Fruit fly (Drosophila melanogaster): ENCODE measurements around the gene CG17350.

The CG17350 gene

DNA sequence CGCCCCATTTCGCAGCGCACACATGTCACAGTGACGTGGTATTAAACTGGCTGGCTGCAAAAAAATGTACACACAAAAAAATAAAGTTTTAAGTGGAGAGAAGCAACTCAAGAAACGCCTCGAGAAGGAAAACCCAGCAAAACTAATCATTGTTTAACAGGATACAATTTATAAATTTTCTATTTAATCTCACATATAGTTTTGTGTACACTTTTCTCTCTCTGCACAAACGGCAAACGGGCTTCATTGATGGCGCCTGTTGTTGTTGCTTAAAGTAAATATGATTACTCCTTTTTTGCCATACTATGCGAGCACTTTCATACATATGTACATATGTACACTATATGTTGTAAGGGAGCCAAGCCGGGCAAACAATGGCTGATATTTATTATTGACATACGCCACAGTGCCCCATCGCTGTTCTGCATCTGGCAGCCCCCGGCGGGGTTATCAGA, 22.7 kb upstream of the CG17350 start (continued):
- TF ChIP-seq lola (GFP tag; optimal IDR thresholded peaks at IDR 0.05), result peak in 1 of 3 experiments; percentile 67
- TF ChIP-seq exex (tag; optimal IDR thresholded peaks at IDR 0.05), result no peak
- no peak for TF ChIP-seq Jarid2 (GFP tag; optimal IDR thresholded peaks at IDR 0.05)
- no peak for TF ChIP-seq tap (tag; optimal IDR thresholded peaks at IDR 0.05)
- TF ChIP-seq CG11504 (tag; optimal IDR thresholded peaks at IDR 0.05), result peak; percentile 62
- peak; percentile 54 for TF ChIP-seq CG8944 (GFP tag; optimal IDR thresholded peaks at IDR 0.05)
- no peak for TF ChIP-seq HmgD (GFP tag; optimal IDR thresholded peaks at IDR 0.05)
- no peak for TF ChIP-seq slbo (GFP tag; IDR thresholded peaks at IDR 0.05)
- peak; percentile 53 for TF ChIP-seq CG10267 (tag; optimal IDR thresholded peaks at IDR 0.05)
- no peak for TF ChIP-seq wdn (GFP tag; IDR thresholded peaks at IDR 0.05)
- no peak for TF ChIP-seq CG15479 (GFP tag; optimal IDR thresholded peaks at IDR 0.05)
- TF ChIP-seq CG10321 (GFP tag; IDR thresholded peaks at IDR 0.05), result no peak
- peak; percentile 10 for TF ChIP-seq sqz (GFP tag; optimal IDR thresholded peaks at IDR 0.05)
- no peak for TF ChIP-seq CG34376 (GFP tag; optimal IDR thresholded peaks at IDR 0.05)
- no peak for TF ChIP-seq ham (GFP tag; IDR thresholded peaks at IDR 0.05)
- TF ChIP-seq Ets97D (GFP tag; optimal IDR thresholded peaks at IDR 0.05), result peak; percentile 10
- TF ChIP-seq ap (GFP tag; IDR thresholded peaks at IDR 0.05), result peak; percentile 42; the same call in 1 of the 2 replicates
- TF ChIP-seq CG10366 (GFP tag; IDR thresholded peaks at IDR 0.05), result peak; percentile 43; the same call in 1 of the 2 replicates
- no peak for TF ChIP-seq tll (GFP tag; optimal IDR thresholded peaks at IDR 0.05)
- TF ChIP-seq tup (GFP tag; optimal IDR thresholded peaks at IDR 0.05), result no peak
- no peak for TF ChIP-seq Gsc (GFP tag; IDR thresholded peaks at IDR 0.05)
- TF ChIP-seq CG2202 (tag; optimal IDR thresholded peaks at IDR 0.05), result peak; percentile 42
- peak; percentile 70 for TF ChIP-seq Blimp-1 (GFP tag; optimal IDR thresholded peaks at IDR 0.05)
- no peak for TF ChIP-seq Ravus (GFP tag; IDR thresholded peaks at IDR 0.05)
- TF ChIP-seq Mrtf (GFP tag; IDR thresholded peaks at IDR 0.05), result no peak
- TF ChIP-seq lilli (GFP tag; optimal IDR thresholded peaks at IDR 0.05), result peak; percentile 25
- TF ChIP-seq NK7.1 (GFP tag; optimal IDR thresholded peaks at IDR 0.05), result no peak
- TF ChIP-seq inv (GFP tag; IDR thresholded peaks at IDR 0.05; ENCODE audit: partially characterized antibody), result no peak
- TF ChIP-seq CG3281 (GFP tag; optimal IDR thresholded peaks at IDR 0.05), result no peak
- TF ChIP-seq CG18476 (GFP tag; optimal IDR thresholded peaks at IDR 0.05), result peak; percentile 28
- peak; percentile 10 for TF ChIP-seq CG8290 (GFP tag; optimal IDR thresholded peaks at IDR 0.05)
- peak in 1 of 2 experiments; percentile 27 for TF ChIP-seq CG8290 (tag; optimal IDR thresholded peaks at IDR 0.05)
- peak; percentile 0 for TF ChIP-seq CG10565 (GFP tag; optimal IDR thresholded peaks at IDR 0.05)
- TF ChIP-seq nau (GFP tag; optimal IDR thresholded peaks at IDR 0.05), result peak; percentile 33
- peak; percentile 61 for TF ChIP-seq CG12744 (GFP tag; optimal IDR thresholded peaks at IDR 0.05)
- peak; percentile 49; the same call in 2 of the 3 replicates for TF ChIP-seq Optix (GFP tag; IDR thresholded peaks at IDR 0.05)
- TF ChIP-seq HmgZ (tag; optimal IDR thresholded peaks at IDR 0.05), result no peak
- peak; percentile 89 for TF ChIP-seq Med (GFP tag)
- no peak for TF ChIP-seq her (GFP tag; optimal IDR thresholded peaks at IDR 0.05)
- peak; percentile 60 for TF ChIP-seq CG8388 (GFP tag; optimal IDR thresholded peaks at IDR 0.05)
- peak; percentile 58 for TF ChIP-seq CG30431 (GFP tag; optimal IDR thresholded peaks at IDR 0.05)
- peak; percentile 67; the same call in 1 of the 2 replicates for TF ChIP-seq CG17328 (GFP tag; IDR thresholded peaks at IDR 0.05)
- TF ChIP-seq sisA (GFP tag; IDR thresholded peaks at IDR 0.05), result peak; percentile 73
- TF ChIP-seq br (optimal IDR thresholded peaks at IDR 0.05), result no peak
- TF ChIP-seq B-H2 (GFP tag; optimal IDR thresholded peaks at IDR 0.05), result no peak
- TF ChIP-seq B-H1 (GFP tag; IDR thresholded peaks at IDR 0.05), result no peak
- TF ChIP-seq CG12942 (GFP tag; optimal IDR thresholded peaks at IDR 0.05), result peak; percentile 39
- no peak for TF ChIP-seq maf-S (GFP tag; optimal IDR thresholded peaks at IDR 0.05)
- TF ChIP-seq phol (tag; optimal IDR thresholded peaks at IDR 0.05), result peak; percentile 57
- no peak for TF ChIP-seq usp (GFP tag; optimal IDR thresholded peaks at IDR 0.05)
- peak; percentile 70 for TF ChIP-seq CG4360 (GFP tag; IDR thresholded peaks at IDR 0.05)
- TF ChIP-seq ewg (GFP tag; optimal IDR thresholded peaks at IDR 0.05), result peak; percentile 53
